Worm (Caenorhabditis elegans) whole organism, late embryonic: Measurements from ENCODE around the gene ceh-88.

Source experiments
- ama-1 ChIP-seq: fragments of 150-350 bp; optimal IDR thresholded peaks from 2 replicates; lab custom pipeline; 2014
- ceh-31 ChIP-seq: sonication (generic microtip); optimal IDR thresholded peaks from 2 replicates; lab custom pipeline; 2016; ENCODE audit warnings: missing genetic modification characterization, missing compliant biosample characterization
- elt-4 ChIP-seq: sonication (generic microtip); optimal IDR thresholded peaks from 2 replicates; lab custom pipeline; 2016; ENCODE audit warnings: missing genetic modification characterization, missing compliant biosample characterization
- hlh-30 ChIP-seq: sonication (generic microtip); optimal IDR thresholded peaks from 2 replicates; lab custom pipeline; 2017; ENCODE audit warnings: antibody characterized with exemption, missing genetic modification characterization, missing compliant biosample characterization; ENCODE audit not compliant: insufficient read depth
- lin-11 ChIP-seq: fragments of 200-800 bp; sonication (Bioruptor generic); optimal IDR thresholded peaks from 2 replicates; lab custom pipeline; 2018; ENCODE audit warnings: mild to moderate bottlenecking, missing genetic modification characterization, missing compliant biosample characterization

ce11 chrIV:17382029-17382428, 53.0 kb downstream of the ceh-88 start, which contains the start of gene C30H6.8:
- no peak for TF ChIP-seq hlh-30 (tag; lab: Kevin White, UChicago)
- no peak for TF ChIP-seq lin-11 (tag; lab: Kevin White, UChicago)
- TF ChIP-seq ama-1 = no peak
- no peak for TF ChIP-seq elt-4 (tag; lab: Kevin White, UChicago)
- no peak for TF ChIP-seq ceh-31 (tag; lab: Kevin White, UChicago)
